Fruit fly (Drosophila melanogaster): ENCODE results near the gene Nagk.

Gene Nagk

dm6 chr3R:15369742-15370141, 26.7 kb upstream of the Nagk start, which contains the start of gene CG14868:
TSS of gene CG14868 (minus strand) at chr3R:15369945.
- TF ChIP-seq CG4318 (GFP tag; optimal IDR thresholded peaks at IDR 0.05), result no peak

DNA sequence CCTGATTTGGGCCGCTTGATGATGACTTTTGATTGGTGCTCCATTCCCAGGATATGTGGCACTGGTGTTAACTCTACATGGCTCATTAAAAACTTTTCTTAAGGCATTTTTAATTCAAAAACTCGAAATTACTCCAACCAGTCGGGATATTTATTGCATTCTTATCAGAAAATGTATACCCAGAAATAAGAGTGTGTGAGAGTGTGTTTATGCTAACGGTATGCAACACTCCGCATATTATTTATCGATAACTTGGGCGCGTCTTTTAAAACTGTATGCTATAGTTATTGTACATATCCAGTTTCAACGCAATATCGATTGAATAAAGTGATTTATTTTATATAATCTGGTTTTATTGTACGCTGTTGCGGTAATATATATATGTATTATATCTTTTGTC, 24.4 kb upstream of the Nagk start, which contains the start of gene CG34404:
Gene CG34404 (minus strand): TSS at position 189 of the 400 bp plus-strand sequence.
- TF ChIP-seq esn (GFP tag; optimal IDR thresholded peaks at IDR 0.05) (peak; percentile 22), Eip78C (GFP tag) (peak; percentile 40), CG8319 (GFP tag; optimal IDR thresholded peaks at IDR 0.05) (no peak)

DNA sequence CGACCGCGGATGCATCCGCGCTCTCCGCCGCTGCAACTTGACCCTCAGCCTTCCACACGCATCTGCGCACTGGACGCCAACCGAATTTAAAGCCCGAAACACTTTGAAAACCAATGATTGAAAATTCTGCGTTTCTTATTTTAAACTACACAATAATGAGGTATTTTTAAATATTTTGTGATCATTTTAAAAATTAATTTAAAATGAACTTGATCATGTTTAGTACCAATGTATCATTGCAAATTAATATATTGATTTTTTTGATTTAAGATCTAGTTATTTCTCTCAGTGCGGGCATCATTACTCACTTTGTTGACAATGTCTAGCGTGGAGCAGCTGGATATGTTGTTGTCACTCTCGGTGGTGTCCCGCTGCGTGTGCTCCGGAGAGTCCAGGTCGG, 23.8 kb upstream of the Nagk start:
- TF ChIP-seq Ets96B (tag; optimal IDR thresholded peaks at IDR 0.05), result peak; percentile 57
- no peak for TF ChIP-seq CG16779 (tag; optimal IDR thresholded peaks at IDR 0.05)
- no peak for TF ChIP-seq CG4318 (GFP tag; optimal IDR thresholded peaks at IDR 0.05)
- no peak for TF ChIP-seq fd85E (GFP tag; optimal IDR thresholded peaks at IDR 0.05)
- no peak for TF ChIP-seq Sox14 (GFP tag; optimal IDR thresholded peaks at IDR 0.05)
- TF ChIP-seq dac (GFP tag; optimal IDR thresholded peaks at IDR 0.05), result no peak
- no peak for TF ChIP-seq CG6808 (GFP tag; optimal IDR thresholded peaks at IDR 0.05)
- TF ChIP-seq CG1621 (tag; optimal IDR thresholded peaks at IDR 0.05), result no peak
- no peak for TF ChIP-seq CG3919 (GFP tag; optimal IDR thresholded peaks at IDR 0.05)
- TF ChIP-seq CG31627 (GFP tag; optimal IDR thresholded peaks at IDR 0.05), result peak; percentile 18
- TF ChIP-seq topi (GFP tag; optimal IDR thresholded peaks at IDR 0.05), result no peak
- no peak for TF ChIP-seq Met (GFP tag; optimal IDR thresholded peaks at IDR 0.05)
- TF ChIP-seq eg (GFP tag; IDR thresholded peaks at IDR 0.05), result peak; percentile 76
- TF ChIP-seq CG11902 (GFP tag; optimal IDR thresholded peaks at IDR 0.05), result no peak
- TF ChIP-seq fkh (GFP tag; optimal IDR thresholded peaks at IDR 0.05), result no peak
- TF ChIP-seq CG6854 (GFP tag; optimal IDR thresholded peaks at IDR 0.05), result no peak
- no peak for TF ChIP-seq Hr4 (GFP tag; optimal IDR thresholded peaks at IDR 0.05)
- no peak for TF ChIP-seq achi (GFP tag; optimal IDR thresholded peaks at IDR 0.05)
- TF ChIP-seq esn (GFP tag; optimal IDR thresholded peaks at IDR 0.05), result peak; percentile 68
- no peak for TF ChIP-seq CG32006 (GFP tag; optimal IDR thresholded peaks at IDR 0.05)
- TF ChIP-seq vri (GFP tag; optimal IDR thresholded peaks at IDR 0.05), result no peak
- TF ChIP-seq net (GFP tag; optimal IDR thresholded peaks at IDR 0.05), result no peak
- TF ChIP-seq Gug (GFP tag; IDR thresholded peaks at IDR 0.05), result no peak
- TF ChIP-seq Eip93F (GFP tag; optimal IDR thresholded peaks at IDR 0.05), result no peak
- TF ChIP-seq Eip75B (GFP tag; optimal IDR thresholded peaks at IDR 0.05), result no peak
- no peak for TF ChIP-seq Smox (GFP tag; optimal IDR thresholded peaks at IDR 0.05)
- TF ChIP-seq cyc (GFP tag; optimal IDR thresholded peaks at IDR 0.05), result peak; percentile 21
- peak; percentile 73 for TF ChIP-seq Eip78C (GFP tag)
- peak; percentile 43 for TF ChIP-seq lz (GFP tag; optimal IDR thresholded peaks at IDR 0.05)
- TF ChIP-seq CG6792 (GFP tag; optimal IDR thresholded peaks at IDR 0.05), result peak; percentile 50
- TF ChIP-seq CG11294 (GFP tag; IDR thresholded peaks at IDR 0.05), result no peak
- TF ChIP-seq acj6 (GFP tag; optimal IDR thresholded peaks at IDR 0.05), result no peak
- TF ChIP-seq Ets21C (GFP tag; optimal IDR thresholded peaks at IDR 0.05), result no peak
- no peak for TF ChIP-seq fd59A (GFP tag; optimal IDR thresholded peaks at IDR 0.05)
- no peak for TF ChIP-seq ss (GFP tag; optimal IDR thresholded peaks at IDR 0.05)
- TF ChIP-seq Blimp-1 (GFP tag; optimal IDR thresholded peaks at IDR 0.05), result no peak
- no peak for TF ChIP-seq Sox102F (GFP tag; optimal IDR thresholded peaks at IDR 0.05)
- no peak for TF ChIP-seq CG10631 (GFP tag; optimal IDR thresholded peaks at IDR 0.05)
- TF ChIP-seq CG8632 (GFP tag; optimal IDR thresholded peaks at IDR 0.05), result no peak
- TF ChIP-seq dsx (GFP tag; optimal IDR thresholded peaks at IDR 0.05; ENCODE audit: poor library complexity, severe bottlenecking), result peak; percentile 58
- peak; percentile 81 for TF ChIP-seq CG15336 (GFP tag; IDR thresholded peaks at IDR 0.05)
- TF ChIP-seq CG8119 (GFP tag; IDR thresholded peaks at IDR 0.05), result peak; percentile 74; the same call in 2 of the 3 replicates
- no peak for TF ChIP-seq Hr39 (GFP tag; optimal IDR thresholded peaks at IDR 0.05)
- no peak for TF ChIP-seq CG11762 (GFP tag; optimal IDR thresholded peaks at IDR 0.05; ENCODE audit: insufficient read depth)
- no peak for TF ChIP-seq Hr38 (GFP tag; optimal IDR thresholded peaks at IDR 0.05)
- no peak for TF ChIP-seq CG34406 (GFP tag; optimal IDR thresholded peaks at IDR 0.05)
- no peak for TF ChIP-seq CG8319 (GFP tag; optimal IDR thresholded peaks at IDR 0.05)
- TF ChIP-seq salr (GFP tag; optimal IDR thresholded peaks at IDR 0.05), result no peak
